Worm (Caenorhabditis elegans) whole organism, L4 larva: Measurements from ENCODE around the gene R10D12.1.

Experiments used
- F10B5.3 ChIP-seq: sonication (generic microtip); optimal IDR thresholded peaks from 2 replicates; lab custom pipeline; 2016; ENCODE audit warnings: mild to moderate bottlenecking, missing genetic modification characterization, missing compliant biosample characterization
- F26F4.8 ChIP-seq: fragments of 200-800 bp; sonication (Bioruptor generic); conservative IDR thresholded peaks from 2 replicates; pipeline ENCODE4 v1.3.6; 2022; ENCODE audit warnings: missing genetic modification characterization, missing compliant biosample characterization
- F37D6.2 ChIP-seq: sonication (generic microtip); optimal IDR thresholded peaks from 2 replicates; lab custom pipeline; 2016; ENCODE audit warnings: mild to moderate bottlenecking, missing genetic modification characterization, missing compliant biosample characterization
- F44E2.7 ChIP-seq: fragments of 200-800 bp; sonication (Bioruptor generic); IDR thresholded peaks from 2 replicates; pipeline ENCODE4 v2.1.2; 2022; ENCODE audit warnings: missing genetic modification characterization, missing compliant biosample characterization
- F49E8.2 ChIP-seq: sonication (generic microtip); optimal IDR thresholded peaks from 2 replicates; lab custom pipeline; 2016; ENCODE audit warnings: missing compliant biosample characterization, mild to moderate bottlenecking, missing genetic modification characterization, borderline replicate concordance
- R02D3.7 ChIP-seq: fragments of 150-350 bp; sonication (generic microtip); optimal IDR thresholded peaks from 3 replicates; lab custom pipeline; 2014; ENCODE audit warnings: missing biosample characterization, missing genetic modification characterization
- T20F7.1 ChIP-seq: fragments of 200-800 bp; sonication (Bioruptor generic); optimal IDR thresholded peaks from 2 replicates; lab custom pipeline; 2018; ENCODE audit warnings: mild to moderate bottlenecking, missing genetic modification characterization, missing compliant biosample characterization
- Y48G9A.11 ChIP-seq: fragments of 200-800 bp; sonication (Bioruptor generic); IDR thresholded peaks from 2 replicates; pipeline ENCODE4 v1.3.6; 2022; ENCODE audit warnings: missing genetic modification reagents, missing genetic modification characterization, missing compliant biosample characterization
- Y5F2A.4 ChIP-seq: fragments of 200-800 bp; sonication (Bioruptor generic); optimal IDR thresholded peaks from 2 replicates; lab custom pipeline; 2018; ENCODE audit warnings: mild to moderate bottlenecking, missing genetic modification characterization, missing compliant biosample characterization
- ZK546.5 ChIP-seq, 2 experiments: sonication (generic microtip); optimal IDR thresholded peaks; 2 replicates each; lab custom pipeline; 2017; ENCODE audit warnings: missing biosample characterization in 2 of 2, missing genetic modification characterization in 2 of 2
- aly-2 ChIP-seq: sonication (generic microtip); optimal IDR thresholded peaks from 2 replicates; lab custom pipeline; 2018; ENCODE audit warnings: missing biosample characterization, missing genetic modification characterization
- ama-1 ChIP-seq: fragments of 150-350 bp; optimal IDR thresholded peaks from 2 replicates; lab custom pipeline; 2014; ENCODE audit warnings: inconsistent platforms, mixed read lengths
- attf-4 ChIP-seq: sonication (generic microtip); optimal IDR thresholded peaks from 3 replicates; lab custom pipeline; 2017; ENCODE audit warnings: missing biosample characterization, missing genetic modification characterization
- ceh-62 ChIP-seq: sonication (generic microtip); optimal IDR thresholded peaks from 2 replicates; lab custom pipeline; 2017; ENCODE audit warnings: missing biosample characterization, missing genetic modification characterization
- ceh-82 ChIP-seq: sonication (generic microtip); optimal IDR thresholded peaks from 2 replicates; lab custom pipeline; 2017; ENCODE audit warnings: missing biosample characterization, missing genetic modification characterization
- ces-1 ChIP-seq: fragments of 150-350 bp; sonication (generic microtip); optimal IDR thresholded peaks from 4 replicates; lab custom pipeline; 2014; ENCODE audit warnings: missing biosample characterization, missing genetic modification reagents, missing genetic modification characterization
- ctbp-1 ChIP-seq: fragments of 200-800 bp; sonication (Bioruptor generic); IDR thresholded peaks from 2 replicates; pipeline ENCODE4 v1.3.6; 2022; ENCODE audit warnings: missing genetic modification reagents, missing genetic modification characterization, missing compliant biosample characterization
- daf-12 ChIP-seq: fragments of 150-350 bp; optimal IDR thresholded peaks from 2 replicates; lab custom pipeline; 2014; ENCODE audit warnings: missing biosample characterization, missing genetic modification reagents, missing genetic modification characterization
- daf-16 ChIP-seq, 3 experiments: sonication (generic microtip); optimal IDR thresholded peaks; 2 replicates each; lab custom pipeline; 2016 to 2017; ENCODE audit warnings: missing genetic modification characterization in 3 of 3, missing genetic modification reagents in 3 of 3, mild to moderate bottlenecking in 2 of 3, missing compliant biosample characterization in 2 of 3, missing biosample characterization in 1 of 3, moderate library complexity in 1 of 3
- daf-19 ChIP-seq: fragments of 200-800 bp; sonication (Bioruptor generic); conservative IDR thresholded peaks from 2 replicates; pipeline ENCODE4 v1.3.6; 2022; ENCODE audit warnings: missing genetic modification characterization, missing compliant biosample characterization
- daf-8 ChIP-seq: fragments of 200-800 bp; sonication (Bioruptor generic); IDR thresholded peaks from 2 replicates; pipeline ENCODE4 v1.3.6; 2022; ENCODE audit warnings: missing genetic modification characterization, missing compliant biosample characterization
- duxl-1 ChIP-seq: sonication (generic microtip); optimal IDR thresholded peaks from 2 replicates; lab custom pipeline; 2016; ENCODE audit warnings: mild to moderate bottlenecking, missing genetic modification characterization, moderate library complexity, missing compliant biosample characterization; ENCODE audit not compliant: poor library complexity
- egl-43 ChIP-seq: fragments of 200-800 bp; sonication (Bioruptor generic); IDR thresholded peaks from 2 replicates; pipeline ENCODE4 v1.3.6; 2022; ENCODE audit warnings: missing genetic modification reagents, missing genetic modification characterization, missing compliant biosample characterization
- fos-1 ChIP-seq: fragments of 150-350 bp; optimal IDR thresholded peaks from 2 replicates; lab custom pipeline; 2014; ENCODE audit warnings: missing biosample characterization, missing genetic modification characterization
- hif-1 ChIP-seq, 2 experiments: sonication (generic microtip); optimal IDR thresholded peaks; 2 replicates each; lab custom pipeline; 2016 to 2017; ENCODE audit warnings: missing compliant biosample characterization in 2 of 2, missing genetic modification characterization in 2 of 2, missing genetic modification reagents in 2 of 2, missing genotype in 2 of 2, mild to moderate bottlenecking in 1 of 2
- hmg-1.1 ChIP-seq: fragments of 200-800 bp; sonication (Bioruptor generic); IDR thresholded peaks from 2 replicates; pipeline ENCODE4 v1.3.6; 2022; ENCODE audit warnings: missing genetic modification reagents, missing genetic modification characterization, missing compliant biosample characterization
- jun-1 ChIP-seq: fragments of 150-350 bp; optimal IDR thresholded peaks from 2 replicates; lab custom pipeline; 2014; ENCODE audit warnings: missing biosample characterization, missing genetic modification reagents, missing genetic modification characterization
- lim-7 ChIP-seq: fragments of 200-800 bp; sonication (Bioruptor generic); IDR thresholded peaks from 2 replicates; pipeline ENCODE4 v1.3.6; 2022; ENCODE audit warnings: missing genetic modification characterization, missing compliant biosample characterization
- lin-1 ChIP-seq: fragments of 200-800 bp; sonication (Bioruptor generic); IDR thresholded peaks from 2 replicates; pipeline ENCODE4 v1.3.6; 2022; ENCODE audit warnings: missing genetic modification reagents, missing genetic modification characterization, missing compliant biosample characterization
- lin-13 ChIP-seq: fragments of 150-350 bp; optimal IDR thresholded peaks from 2 replicates; lab custom pipeline; 2014; ENCODE audit warnings: missing biosample characterization, missing genetic modification reagents, missing genetic modification characterization
- lin-38 ChIP-seq: fragments of 200-800 bp; sonication (Bioruptor generic); IDR thresholded peaks from 2 replicates; pipeline ENCODE4 v1.3.6; 2022; ENCODE audit warnings: missing genetic modification reagents, missing genetic modification characterization, missing compliant biosample characterization
- lin-39 ChIP-seq: fragments of 150-350 bp; optimal IDR thresholded peaks from 2 replicates; lab custom pipeline; 2014; ENCODE audit warnings: missing biosample characterization, missing genetic modification reagents, missing genetic modification characterization
- mdl-1 ChIP-seq, 2 experiments: fragments of 150-350 bp in 1 of 2; sonication (generic microtip) in 1 of 2; optimal IDR thresholded peaks; 2 replicates each; lab custom pipeline; 2014 to 2017; ENCODE audit warnings: missing biosample characterization in 2 of 2, missing genetic modification characterization in 2 of 2
- mep-1 ChIP-seq: fragments of 150-350 bp; sonication (generic microtip); optimal IDR thresholded peaks from 3 replicates; lab custom pipeline; 2014; ENCODE audit warnings: missing biosample characterization, missing genetic modification characterization
- mes-2 ChIP-seq: sonication (generic microtip); optimal IDR thresholded peaks from 2 replicates; lab custom pipeline; 2016; ENCODE audit warnings: missing genotype, mild to moderate bottlenecking, missing genetic modification characterization, missing compliant biosample characterization; ENCODE audit not compliant: poor library complexity, severe bottlenecking
- mxl-2 ChIP-seq: fragments of 200-800 bp; sonication (Bioruptor generic); conservative IDR thresholded peaks from 2 replicates; pipeline ENCODE4 v1.3.6; 2022; ENCODE audit warnings: missing genetic modification reagents, missing genetic modification characterization, missing compliant biosample characterization
- nhr-10 ChIP-seq: fragments of 150-350 bp; optimal IDR thresholded peaks from 2 replicates; lab custom pipeline; 2014; ENCODE audit warnings: missing biosample characterization, missing genetic modification characterization
- nhr-11 ChIP-seq: fragments of 150-350 bp; optimal IDR thresholded peaks from 2 replicates; lab custom pipeline; 2014; ENCODE audit warnings: missing biosample characterization, missing genetic modification characterization
- nhr-111 ChIP-seq: fragments of 200-800 bp; sonication (Bioruptor generic); optimal IDR thresholded peaks from 2 replicates; lab custom pipeline; 2018; ENCODE audit warnings: mild to moderate bottlenecking, missing genetic modification characterization, missing compliant biosample characterization
- nhr-28 ChIP-seq: fragments of 150-350 bp; optimal IDR thresholded peaks from 2 replicates; lab custom pipeline; 2014; ENCODE audit warnings: missing biosample characterization, missing genetic modification characterization
- nhr-42 ChIP-seq: fragments of 200-800 bp; sonication (Bioruptor generic); IDR thresholded peaks from 2 replicates; pipeline ENCODE4 v1.3.6; 2022; ENCODE audit warnings: missing genetic modification characterization, missing compliant biosample characterization
- nhr-48 ChIP-seq: sonication (generic microtip); optimal IDR thresholded peaks from 2 replicates; lab custom pipeline; 2016; ENCODE audit warnings: mild to moderate bottlenecking, missing genetic modification characterization, missing compliant biosample characterization
- nhr-6 ChIP-seq: fragments of 150-350 bp; optimal IDR thresholded peaks from 2 replicates; lab custom pipeline; 2014; ENCODE audit warnings: missing biosample characterization, missing genetic modification characterization
- nhr-76 ChIP-seq: fragments of 150-350 bp; optimal IDR thresholded peaks from 2 replicates; lab custom pipeline; 2014; ENCODE audit warnings: missing biosample characterization, missing genetic modification characterization
- nhr-77 ChIP-seq: fragments of 150-350 bp; optimal IDR thresholded peaks from 2 replicates; lab custom pipeline; 2014; ENCODE audit warnings: missing biosample characterization, missing genetic modification characterization
- skn-1 ChIP-seq: fragments of 150-350 bp; optimal IDR thresholded peaks from 2 replicates; lab custom pipeline; 2014; ENCODE audit warnings: missing biosample characterization, missing genetic modification characterization
- snpc-1.2 ChIP-seq: fragments of 200-800 bp; sonication (Bioruptor generic); IDR thresholded peaks from 2 replicates; pipeline ENCODE4 v1.3.6; 2022; ENCODE audit warnings: missing genetic modification reagents, missing genetic modification characterization, missing compliant biosample characterization
- spr-1 ChIP-seq: sonication (generic microtip); optimal IDR thresholded peaks from 2 replicates; lab custom pipeline; 2016; ENCODE audit warnings: mild to moderate bottlenecking, missing genetic modification characterization, missing compliant biosample characterization
- tag-97 ChIP-seq: fragments of 200-800 bp; sonication (Bioruptor generic); IDR thresholded peaks from 2 replicates; pipeline ENCODE4 v1.3.6; 2022; ENCODE audit warnings: missing genetic modification characterization, missing compliant biosample characterization
- zfp-2 ChIP-seq: sonication (generic microtip); optimal IDR thresholded peaks from 2 replicates; lab custom pipeline; 2016; ENCODE audit warnings: mild to moderate bottlenecking, missing genetic modification characterization, missing compliant biosample characterization
- zip-11 ChIP-seq: fragments of 200-800 bp; sonication (Bioruptor generic); IDR thresholded peaks from 2 replicates; pipeline ENCODE4 v1.3.6; 2022; ENCODE audit warnings: missing genetic modification characterization, missing compliant biosample characterization
- ztf-7 ChIP-seq: fragments of 150-350 bp; optimal IDR thresholded peaks from 2 replicates; lab custom pipeline; 2014; ENCODE audit warnings: missing biosample characterization, missing genetic modification characterization

The R10D12.1 gene

DNA sequence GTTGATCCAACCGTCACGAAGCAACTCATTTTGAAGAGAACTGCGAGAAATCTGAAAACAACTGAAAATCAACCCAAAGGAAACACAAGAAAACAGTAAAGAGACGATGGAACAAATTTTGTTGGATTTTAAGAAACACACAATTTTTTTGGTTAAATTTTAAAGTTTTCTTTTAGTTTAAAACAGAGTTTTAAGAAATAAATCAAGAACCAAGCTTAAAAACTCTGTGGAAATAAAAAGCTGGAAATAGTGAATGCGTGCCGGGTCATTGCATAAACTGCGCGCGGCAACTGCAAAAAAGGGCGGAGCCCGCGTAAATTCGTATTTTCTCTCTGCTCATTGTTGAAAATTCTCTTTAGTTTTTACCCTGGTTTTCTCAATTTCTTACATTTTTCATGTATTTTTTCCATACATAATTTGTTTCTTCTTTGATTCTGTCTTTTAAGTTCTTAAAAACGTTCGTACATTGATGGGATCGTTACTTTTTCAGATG is 27.5 kb upstream of the R10D12.1 start, which contains the start of the genes algn-13 and R10D12.13:
Gene algn-13, minus strand, starts transcription at position 51 of the 493 bp plus-strand sequence.
Gene R10D12.13, plus strand, starts transcription at position 491 of the 493 bp plus-strand sequence.
- TF ChIP-seq F10B5.3 (no peak), daf-19 (GFP tag; lab: Robert Waterston, UW) (no peak), snpc-1.2 (GFP tag; lab: Robert Waterston, UW) (peak; percentile 61; the same call in 1 of the 2 replicates), ctbp-1 (GFP tag; lab: Robert Waterston, UW) (peak; percentile 43; the same call in 1 of the 2 replicates), duxl-1 (tag; lab: Kevin White, UChicago) (peak; percentile 54), aly-2 (tag; lab: Kevin White, UChicago) (no peak), jun-1 (tag; lab: Kevin White, UChicago) (no peak), tag-97 (GFP tag; lab: Robert Waterston, UW) (no peak), ces-1 (peak; percentile 5), nhr-28 (tag; lab: Kevin White, UChicago) (peak; percentile 19), spr-1 (tag; lab: Kevin White, UChicago) (peak; percentile 41), ZK546.5 (tag; optimal IDR thresholded peaks at IDR 0.05; lab: Kevin White, UChicago) (no peak), Y5F2A.4 (no peak), lin-1 (GFP tag; lab: Robert Waterston, UW) (no peak), hmg-1.1 (GFP tag; lab: Robert Waterston, UW) (peak; percentile 63), nhr-111 (GFP tag; lab: Kevin White, UChicago) (no peak), nhr-76 (tag; lab: Kevin White, UChicago) (no peak), nhr-6 (peak; percentile 35), T20F7.1 (GFP tag; lab: Kevin White, UChicago) (no peak), mdl-1 (tag; optimal IDR thresholded peaks at IDR 0.05; lab: Kevin White, UChicago) (no peak), skn-1 (no peak), egl-43 (GFP tag; lab: Robert Waterston, UW) (no peak), mep-1 (tag; lab: Kevin White, UChicago) (no peak), lim-7 (GFP tag; lab: Robert Waterston, UW) (no peak), nhr-11 (peak; percentile 1), mxl-2 (GFP tag; lab: Robert Waterston, UW) (no peak), ceh-82 (tag; lab: Kevin White, UChicago) (no peak), zip-11 (GFP tag; lab: Robert Waterston, UW) (no peak), nhr-42 (no peak), nhr-10 (tag; lab: Kevin White, UChicago) (no peak), Y48G9A.11 (GFP tag; lab: Robert Waterston, UW) (0 out of 2 replicates have a peak, but pooled peaks have one; percentile 32), daf-8 (GFP tag; lab: Robert Waterston, UW) (no peak), nhr-77 (no peak), F44E2.7 (GFP tag; lab: Robert Waterston, UW) (no peak), lin-38 (GFP tag; lab: Robert Waterston, UW) (peak; percentile 82), nhr-48 (tag; lab: Kevin White, UChicago) (no peak), ceh-62 (no peak), F49E8.2 (tag; lab: Kevin White, UChicago) (no peak), daf-12 (tag; lab: Kevin White, UChicago) (no peak), fos-1 (tag; lab: Kevin White, UChicago) (no peak), attf-4 (tag; lab: Kevin White, UChicago) (no peak), ztf-7 (no peak), lin-13 (peak; percentile 7), hif-1 (tag; optimal IDR thresholded peaks at IDR 0.05; lab: Kevin White, UChicago) (peak in 1 of 2 experiments; percentile 10), lin-39 (no peak), R02D3.7 (no peak), F26F4.8 (GFP tag; lab: Robert Waterston, UW) (no peak), ama-1 (lab: Kevin White, UChicago) (no peak), zfp-2 (tag; lab: Kevin White, UChicago) (no peak), F37D6.2 (tag; lab: Kevin White, UChicago) (no peak), daf-16 (GFP tag; optimal IDR thresholded peaks at IDR 0.05; lab: Kevin White, UChicago) (no peak), daf-16 (tag; optimal IDR thresholded peaks at IDR 0.05; lab: Kevin White, UChicago) (peak; percentile 27), mes-2 (tag; lab: Kevin White, UChicago) (peak; percentile 93)
